Fruit fly (Drosophila melanogaster) whole organism, embryonic: ENCODE data around the gene TotA.

Experiments
- Adf1 ChIP-seq: fragments of 200-800 bp; sonication (Bioruptor generic); IDR thresholded peaks from 2 replicates; pipeline ENCODE4 v1.3.6; 2022; ENCODE audit warnings: missing biosample characterization, missing genetic modification characterization
- B-H1 ChIP-seq: fragments of 200-800 bp; sonication (Bioruptor generic); IDR thresholded peaks from 3 replicates; pipeline ENCODE4 v1.3.6; 2022; ENCODE audit warnings: missing biosample characterization, missing genetic modification characterization
- CG10209 ChIP-seq: fragments of 200-800 bp; sonication (Bioruptor generic); optimal IDR thresholded peaks from 3 replicates; lab custom pipeline; 2017; ENCODE audit warnings: missing biosample characterization, mild to moderate bottlenecking, missing genetic modification characterization, missing genetic modification reagents
- CG10654 ChIP-seq: fragments of 200-800 bp; sonication (Bioruptor generic); optimal IDR thresholded peaks from 2 replicates; lab custom pipeline; 2016; ENCODE audit warnings: missing biosample characterization, missing genetic modification characterization
- CG12236 ChIP-seq: fragments of 200-800 bp; sonication (Bioruptor generic); optimal IDR thresholded peaks from 2 replicates; lab custom pipeline; 2016; ENCODE audit warnings: missing biosample characterization, missing genetic modification characterization
- CG1233 ChIP-seq: fragments of 200-800 bp; sonication (Bioruptor generic); optimal IDR thresholded peaks from 4 replicates; lab custom pipeline; 2018; ENCODE audit warnings: missing biosample characterization, mild to moderate bottlenecking, missing genetic modification characterization
- CG13775 ChIP-seq: fragments of 200-800 bp; sonication (Bioruptor generic); optimal IDR thresholded peaks from 3 replicates; lab custom pipeline; 2017; ENCODE audit warnings: missing biosample characterization, mild to moderate bottlenecking, missing genetic modification characterization
- CG15269 ChIP-seq: fragments of 200-800 bp; sonication (Bioruptor generic); optimal IDR thresholded peaks from 2 replicates; lab custom pipeline; 2018; ENCODE audit warnings: missing biosample characterization, mild to moderate bottlenecking, missing genetic modification characterization, moderate library complexity
- CG2129 ChIP-seq: fragments of 200-800 bp; sonication (Bioruptor generic); IDR thresholded peaks from 2 replicates; pipeline ENCODE4 v1.3.6; 2022; ENCODE audit warnings: missing biosample characterization, missing genetic modification characterization; ENCODE audit not compliant: partially characterized antibody
- CG42726 ChIP-seq: fragments of 200-800 bp; sonication (Bioruptor generic); IDR thresholded peaks from 2 replicates; pipeline ENCODE4 v1.3.6; 2022; ENCODE audit warnings: missing biosample characterization, missing genetic modification characterization; ENCODE audit not compliant: partially characterized antibody
- CG4424 ChIP-seq: fragments of 200-800 bp; sonication (Bioruptor generic); optimal IDR thresholded peaks from 3 replicates; lab custom pipeline; 2016; ENCODE audit warnings: missing biosample characterization, missing genetic modification characterization
- CG4730 ChIP-seq: fragments of 200-800 bp; sonication (Bioruptor generic); IDR thresholded peaks from 2 replicates; pipeline ENCODE4 v1.3.6; 2022; ENCODE audit warnings: missing biosample characterization, missing genetic modification characterization
- CG5180 ChIP-seq: fragments of 200-800 bp; sonication (Bioruptor generic); optimal IDR thresholded peaks from 3 replicates; lab custom pipeline; 2017; ENCODE audit warnings: missing biosample characterization, missing genetic modification characterization, mild to moderate bottlenecking, moderate library complexity, missing genetic modification reagents
- CG7963 ChIP-seq: fragments of 200-800 bp; sonication (Bioruptor generic); IDR thresholded peaks from 3 replicates; pipeline ENCODE4 v1.3.6; 2022; ENCODE audit warnings: missing biosample characterization, missing genetic modification characterization; ENCODE audit not compliant: partially characterized antibody
- CG8290 ChIP-seq, 3 experiments: fragments of 200-800 bp; sonication (Bioruptor generic); optimal IDR thresholded peaks; 2 replicates each; lab custom pipeline; 2016 to 2019; ENCODE audit warnings: missing biosample characterization in 3 of 3, missing genetic modification characterization in 3 of 3, mild to moderate bottlenecking in 2 of 3, moderate library complexity in 1 of 3
- Chrac-16 ChIP-seq: fragments of 200-800 bp; sonication (Bioruptor generic); optimal IDR thresholded peaks from 3 replicates; lab custom pipeline; 2016; ENCODE audit warnings: missing biosample characterization, missing genetic modification characterization
- D ChIP-seq, 2 experiments: fragments of 200-800 bp in 1 of 2; fragments of >200 bp in 1 of 2; sonication (Bioruptor generic) in 1 of 2; optimal IDR thresholded peaks; 2 replicates in 1 of 2; 3 replicates in 1 of 2; lab custom pipeline; 2017; ENCODE audit warnings: mild to moderate bottlenecking in 1 of 2, missing biosample characterization in 1 of 2, missing genetic modification characterization in 1 of 2, missing genetic modification reagents in 1 of 2
- D19A ChIP-seq: fragments of 200-800 bp; optimal IDR thresholded peaks from 3 replicates; lab custom pipeline; 2019; ENCODE audit warnings: missing biosample characterization, mild to moderate bottlenecking, missing genetic modification characterization, moderate library complexity
- Eip74EF ChIP-seq, 2 experiments: fragments of 200-800 bp in 1 of 2; fragments of >200 bp in 1 of 2; sonication (Bioruptor generic) in 1 of 2; optimal IDR thresholded peaks; 2 replicates each; lab custom pipeline; 2017 to 2019; ENCODE audit warnings: missing biosample characterization in 2 of 2, missing genetic modification characterization in 2 of 2, mild to moderate bottlenecking in 1 of 2, moderate library complexity in 1 of 2
- Ets97D ChIP-seq: fragments of 200-800 bp; sonication (Bioruptor generic); optimal IDR thresholded peaks from 3 replicates; lab custom pipeline; 2016; ENCODE audit warnings: missing biosample characterization, missing genetic modification characterization
- Fer3 ChIP-seq: fragments of 200-800 bp; sonication (Bioruptor generic); optimal IDR thresholded peaks from 2 replicates; lab custom pipeline; 2018; ENCODE audit warnings: missing biosample characterization, mild to moderate bottlenecking, missing genetic modification characterization, moderate library complexity
- GATAe ChIP-seq: fragments of 200-800 bp; sonication (Bioruptor generic); conservative IDR thresholded peaks from 2 replicates; pipeline ENCODE4 v1.3.6; 2022; ENCODE audit warnings: missing biosample characterization, missing genetic modification characterization
- HHEX ChIP-seq: fragments of 200-800 bp; sonication (Bioruptor generic); optimal IDR thresholded peaks from 3 replicates; lab custom pipeline; 2017; ENCODE audit warnings: missing biosample characterization, mild to moderate bottlenecking, missing genetic modification characterization, missing genetic modification reagents
- Hr51 ChIP-seq, 2 experiments: fragments of 200-800 bp; sonication (Bioruptor generic); optimal IDR thresholded peaks; 2 replicates in 1 of 2; 3 replicates in 1 of 2; lab custom pipeline; 2016 to 2018; ENCODE audit warnings: missing biosample characterization in 2 of 2, missing genetic modification characterization in 2 of 2, mild to moderate bottlenecking in 1 of 2, moderate library complexity in 1 of 2
- Neu2 ChIP-seq: fragments of 200-800 bp; sonication (Bioruptor generic); optimal IDR thresholded peaks from 3 replicates; lab custom pipeline; 2016; ENCODE audit warnings: missing biosample characterization, missing genetic modification characterization, borderline replicate concordance
- Nf-YA ChIP-seq: fragments of 200-800 bp; sonication (Bioruptor generic); IDR thresholded peaks from 2 replicates; pipeline ENCODE4 v1.3.6; 2022; ENCODE audit warnings: missing biosample characterization, missing genetic modification characterization
- Poxn ChIP-seq: fragments of 200-800 bp; sonication (Bioruptor generic); IDR thresholded peaks from 2 replicates; pipeline ENCODE4 v1.3.6; 2022; ENCODE audit warnings: missing biosample characterization, missing genetic modification characterization
- Spps ChIP-seq: fragments of 200-800 bp; sonication (Bioruptor generic); optimal IDR thresholded peaks from 2 replicates; lab custom pipeline; 2018; ENCODE audit warnings: missing biosample characterization, mild to moderate bottlenecking, missing genetic modification characterization
- Sry-δ ChIP-seq: fragments of 200-800 bp; sonication (Bioruptor generic); optimal IDR thresholded peaks from 2 replicates; lab custom pipeline; 2016; ENCODE audit warnings: missing biosample characterization, missing genetic modification characterization
- az2 ChIP-seq: fragments of 200-800 bp; sonication (Bioruptor generic); optimal IDR thresholded peaks from 3 replicates; lab custom pipeline; 2016; ENCODE audit warnings: missing biosample characterization, missing genetic modification characterization
- bigmax ChIP-seq: fragments of 200-800 bp; sonication (Bioruptor generic); optimal IDR thresholded peaks from 2 replicates; lab custom pipeline; 2018; ENCODE audit warnings: missing biosample characterization, mild to moderate bottlenecking, missing genetic modification characterization
- br ChIP-seq: fragments of >200 bp; optimal IDR thresholded peaks from 2 replicates; lab custom pipeline; 2017
- cad ChIP-seq: fragments of >200 bp; optimal IDR thresholded peaks from 2 replicates; lab custom pipeline; 2017; ENCODE audit warnings: missing biosample characterization, missing genetic modification characterization
- cas ChIP-seq: fragments of 200-800 bp; sonication (Bioruptor generic); IDR thresholded peaks from 2 replicates; pipeline ENCODE4 v1.3.6; 2022; ENCODE audit warnings: missing biosample characterization, missing genetic modification characterization
- chif ChIP-seq, 2 experiments: fragments of 200-800 bp; sonication (Bioruptor generic); optimal IDR thresholded peaks; 3 replicates each; lab custom pipeline; 2016; ENCODE audit warnings: missing biosample characterization in 2 of 2, missing genetic modification characterization in 2 of 2
- dm ChIP-seq: fragments of 200-800 bp; sonication (Bioruptor generic); optimal IDR thresholded peaks from 3 replicates; lab custom pipeline; 2016; ENCODE audit warnings: missing biosample characterization, missing genetic modification characterization
- dmrt99B ChIP-seq: fragments of 200-800 bp; sonication (Bioruptor generic); optimal IDR thresholded peaks from 2 replicates; lab custom pipeline; 2018; ENCODE audit warnings: missing biosample characterization, mild to moderate bottlenecking, missing genetic modification characterization, moderate library complexity
- eve ChIP-seq, 2 experiments: fragments of >200 bp; optimal IDR thresholded peaks; 2 replicates each; lab custom pipeline; 2017; ENCODE audit warnings: missing biosample characterization in 2 of 2, missing genetic modification characterization in 2 of 2
- her ChIP-seq: fragments of 200-800 bp; sonication (Bioruptor generic); optimal IDR thresholded peaks from 2 replicates; lab custom pipeline; 2016; ENCODE audit warnings: missing biosample characterization, missing genetic modification characterization
- kah ChIP-seq: fragments of 200-800 bp; sonication (Bioruptor generic); optimal IDR thresholded peaks from 2 replicates; lab custom pipeline; 2018; ENCODE audit warnings: missing biosample characterization, mild to moderate bottlenecking, missing genetic modification characterization
- nerfin-2 ChIP-seq: fragments of 200-800 bp; sonication (Bioruptor generic); IDR thresholded peaks from 2 replicates; pipeline ENCODE4 v1.3.6; 2022; ENCODE audit warnings: missing biosample characterization, missing genetic modification characterization; ENCODE audit not compliant: partially characterized antibody
- p53 ChIP-seq: fragments of 200-800 bp; sonication (Bioruptor generic); optimal IDR thresholded peaks from 2 replicates; lab custom pipeline; 2016; ENCODE audit warnings: missing biosample characterization, missing genetic modification characterization
- pzg ChIP-seq: fragments of 200-800 bp; sonication (Bioruptor generic); optimal IDR thresholded peaks from 3 replicates; lab custom pipeline; 2018; ENCODE audit warnings: missing biosample characterization, mild to moderate bottlenecking, missing genetic modification characterization, moderate library complexity
- row ChIP-seq: fragments of 200-800 bp; sonication (Bioruptor generic); IDR thresholded peaks from 3 replicates; pipeline ENCODE4 v1.3.6; 2022; ENCODE audit warnings: missing biosample characterization, missing genetic modification characterization
- sima ChIP-seq: fragments of 200-800 bp; sonication (Bioruptor generic); optimal IDR thresholded peaks from 2 replicates; lab custom pipeline; 2016; ENCODE audit warnings: missing biosample characterization, missing genetic modification characterization
- sr ChIP-seq: fragments of 200-800 bp; sonication (Bioruptor generic); IDR thresholded peaks from 3 replicates; pipeline ENCODE4 v1.3.6; 2022; ENCODE audit warnings: missing biosample characterization, missing genetic modification characterization
- tgo ChIP-seq: fragments of 200-800 bp; sonication (Bioruptor generic); IDR thresholded peaks from 3 replicates; pipeline ENCODE4 v1.3.6; 2022; ENCODE audit warnings: missing biosample characterization, missing genetic modification characterization
- ttk ChIP-seq: fragments of 200-800 bp; sonication (Bioruptor generic); IDR thresholded peaks from 2 replicates; pipeline ENCODE4 v2.1.2; 2022; ENCODE audit warnings: missing biosample characterization, missing genetic modification characterization
- usp ChIP-seq: fragments of >200 bp; optimal IDR thresholded peaks from 2 replicates; lab custom pipeline; 2017; ENCODE audit warnings: missing biosample characterization, missing genetic modification characterization
- zfh2 ChIP-seq: fragments of 200-800 bp; sonication (Bioruptor generic); optimal IDR thresholded peaks from 2 replicates; lab custom pipeline; 2016; ENCODE audit warnings: missing biosample characterization, missing genetic modification characterization

Gene TotA

DNA sequence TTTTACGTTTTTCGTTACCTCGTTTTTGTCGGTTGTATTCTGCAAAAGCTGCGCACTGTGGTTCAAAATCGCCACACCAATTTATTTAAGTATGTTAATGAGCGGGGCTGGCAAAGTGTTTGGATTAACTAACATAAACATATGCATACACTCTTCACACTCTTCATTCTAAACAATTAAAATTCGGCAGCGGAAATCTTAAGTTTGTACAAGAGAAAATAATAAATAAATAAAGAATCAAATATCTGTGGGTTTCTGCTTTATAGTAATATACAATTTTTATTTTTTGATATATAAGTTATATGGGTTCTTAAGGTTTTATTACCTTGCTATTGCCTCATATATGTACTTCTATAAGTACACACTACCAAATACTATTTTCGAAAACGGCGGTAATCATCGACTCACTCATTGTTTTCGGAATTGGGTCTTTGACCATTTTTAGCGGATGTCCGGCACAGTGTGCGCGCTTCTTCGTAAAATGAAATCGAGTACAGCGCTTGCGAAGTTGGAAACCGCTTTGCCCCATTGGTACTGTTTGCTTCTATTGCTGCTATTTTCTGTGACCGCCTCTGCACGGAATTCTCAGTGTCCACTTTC is 34.5 kb upstream of the TotA start (continued):
- TF ChIP-seq CG8290 (GFP tag; optimal IDR thresholded peaks at IDR 0.05; lab: Kevin White, UChicago) (no peak), CG8290 (tag; optimal IDR thresholded peaks at IDR 0.05; lab: Kevin White, UChicago) (no peak), CG5180 (GFP tag; lab: Kevin White, UChicago) (no peak), eve (GFP tag; optimal IDR thresholded peaks at IDR 0.05; lab: Kevin White, UChicago) (peak in 1 of 2 experiments; percentile 61), Spps (no peak), CG42726 (GFP tag; lab: Robert Waterston, UW) (no peak), Chrac-16 (no peak), CG2129 (GFP tag; lab: Robert Waterston, UW) (no peak), Ets97D (GFP tag; lab: Kevin White, UChicago) (no peak), az2 (peak; percentile 11), usp (GFP tag; lab: Kevin White, UChicago) (no peak), B-H1 (GFP tag; lab: Robert Waterston, UW) (no peak), CG15269 (tag; lab: Kevin White, UChicago) (peak; percentile 60), D19A (tag; lab: Kevin White, UChicago) (peak; percentile 10), Adf1 (GFP tag; lab: Robert Waterston, UW) (no peak), ttk (GFP tag; lab: Robert Waterston, UW) (no peak), Sry-δ (GFP tag; lab: Kevin White, UChicago) (no peak), CG10654 (GFP tag; lab: Kevin White, UChicago) (no peak), CG13775 (GFP tag; lab: Kevin White, UChicago) (peak; percentile 11), CG10209 (GFP tag; lab: Kevin White, UChicago) (peak; percentile 21), HHEX (GFP tag; lab: Kevin White, UChicago) (peak; percentile 22), chif (GFP tag; optimal IDR thresholded peaks at IDR 0.05; lab: Kevin White, UChicago) (no peak), p53 (GFP tag; lab: Kevin White, UChicago) (no peak), tgo (GFP tag; lab: Robert Waterston, UW) (no peak), kah (GFP tag; lab: Kevin White, UChicago) (no peak), zfh2 (no peak), Eip74EF (GFP tag; optimal IDR thresholded peaks at IDR 0.05; lab: Kevin White, UChicago) (no peak), br (lab: Kevin White, UChicago) (no peak), Hr51 (GFP tag; optimal IDR thresholded peaks at IDR 0.05; lab: Kevin White, UChicago) (peak in 1 of 2 experiments; percentile 51), sima (GFP tag; lab: Kevin White, UChicago) (no peak), bigmax (GFP tag; lab: Kevin White, UChicago) (no peak), row (GFP tag; lab: Robert Waterston, UW) (peak; percentile 48), CG12236 (no peak), GATAe (GFP tag; lab: Robert Waterston, UW) (no peak), cas (no peak), D (optimal IDR thresholded peaks at IDR 0.05; lab: Kevin White, UChicago) (no peak), D (GFP tag; optimal IDR thresholded peaks at IDR 0.05; lab: Kevin White, UChicago) (no peak), CG7963 (no peak), Fer3 (no peak), CG4424 (GFP tag; lab: Kevin White, UChicago) (no peak), cad (GFP tag; lab: Kevin White, UChicago) (no peak), her (no peak), Neu2 (no peak), Poxn (no peak), pzg (GFP tag; lab: Kevin White, UChicago) (no peak), nerfin-2 (GFP tag; lab: Robert Waterston, UW) (no peak), CG4730 (GFP tag; lab: Robert Waterston, UW) (0 out of 2 replicates have a peak, but pooled peaks have one; percentile 5), Nf-YA (GFP tag; lab: Robert Waterston, UW) (no peak), sr (no peak), dm (GFP tag; lab: Kevin White, UChicago) (no peak), CG1233 (GFP tag; lab: Kevin White, UChicago) (peak; percentile 1), dmrt99B (tag; lab: Kevin White, UChicago) (peak; percentile 21)
